Fruit fly (Drosophila melanogaster) whole organism, embryonic: Measurements from ENCODE around the gene CstF50.

ENCODE experiments used
- Awh ChIP-seq: fragments of 200-800 bp; sonication (Bioruptor generic); IDR thresholded peaks from 2 replicates; pipeline ENCODE4, ENCODE4 v1.3.6; 2022; ENCODE audit warnings: missing biosample characterization, missing genetic modification characterization
- Bteb2 ChIP-seq: fragments of 200-800 bp; sonication (Bioruptor generic); optimal IDR thresholded peaks from 2 replicates; lab custom pipeline; 2016; ENCODE audit warnings: missing biosample characterization, missing genetic modification characterization
- CG10209 ChIP-seq: fragments of 200-800 bp; sonication (Bioruptor generic); optimal IDR thresholded peaks from 3 replicates; lab custom pipeline; 2017; ENCODE audit warnings: missing biosample characterization, mild to moderate bottlenecking, missing genetic modification characterization, missing genetic modification reagents
- CG10321 ChIP-seq: fragments of 200-800 bp; sonication (Bioruptor generic); IDR thresholded peaks from 2 replicates; pipeline ENCODE4 v1.3.6; 2022; ENCODE audit warnings: missing biosample characterization, missing genetic modification characterization
- CG10654 ChIP-seq: fragments of 200-800 bp; sonication (Bioruptor generic); optimal IDR thresholded peaks from 2 replicates; lab custom pipeline; 2016; ENCODE audit warnings: missing biosample characterization, missing genetic modification characterization
- CG11398 ChIP-seq: fragments of 200-800 bp; sonication (Bioruptor generic); optimal IDR thresholded peaks from 2 replicates; lab custom pipeline; 2016; ENCODE audit warnings: missing biosample characterization, missing genetic modification characterization
- CG12071 ChIP-seq: fragments of 200-800 bp; sonication (Bioruptor generic); optimal IDR thresholded peaks from 3 replicates; lab custom pipeline; 2018; ENCODE audit warnings: missing biosample characterization, mild to moderate bottlenecking, missing genetic modification characterization
- CG15479 ChIP-seq: fragments of 200-800 bp; sonication (Bioruptor generic); optimal IDR thresholded peaks from 3 replicates; lab custom pipeline; 2019; ENCODE audit warnings: missing biosample characterization, mild to moderate bottlenecking, missing genetic modification characterization, moderate library complexity
- CG15514 ChIP-seq: fragments of 200-800 bp; sonication (Bioruptor generic); optimal IDR thresholded peaks from 3 replicates; lab custom pipeline; 2017; ENCODE audit warnings: missing biosample characterization, missing genetic modification characterization, mild to moderate bottlenecking, moderate library complexity, missing genetic modification reagents
- CG16815 ChIP-seq: fragments of 200-800 bp; sonication (Bioruptor generic); optimal IDR thresholded peaks from 3 replicates; lab custom pipeline; 2017; ENCODE audit warnings: missing biosample characterization, mild to moderate bottlenecking, missing genetic modification characterization
- CG17359 ChIP-seq: fragments of 200-800 bp; sonication (Bioruptor generic); optimal IDR thresholded peaks from 3 replicates; lab custom pipeline; 2018; ENCODE audit warnings: missing biosample characterization, mild to moderate bottlenecking, missing genetic modification characterization, moderate library complexity
- CG17802 ChIP-seq: fragments of 200-800 bp; sonication (Bioruptor generic); optimal IDR thresholded peaks from 2 replicates; lab custom pipeline; 2018; ENCODE audit warnings: missing biosample characterization, mild to moderate bottlenecking, missing genetic modification characterization, moderate library complexity
- CG1792 ChIP-seq: fragments of 200-800 bp; sonication (Bioruptor generic); optimal IDR thresholded peaks from 2 replicates; lab custom pipeline; 2016; ENCODE audit warnings: missing biosample characterization, missing genetic modification characterization
- CG30020 ChIP-seq: fragments of 200-800 bp; optimal IDR thresholded peaks from 2 replicates; lab custom pipeline; 2019; ENCODE audit warnings: missing biosample characterization, mild to moderate bottlenecking, missing genetic modification characterization, moderate library complexity
- CG33213 ChIP-seq: fragments of 200-800 bp; sonication (Bioruptor generic); optimal IDR thresholded peaks from 3 replicates; lab custom pipeline; 2016; ENCODE audit warnings: missing biosample characterization, missing genetic modification characterization
- CG4424 ChIP-seq: fragments of 200-800 bp; sonication (Bioruptor generic); optimal IDR thresholded peaks from 3 replicates; lab custom pipeline; 2016; ENCODE audit warnings: missing biosample characterization, missing genetic modification characterization
- CG4820 ChIP-seq: fragments of 200-800 bp; sonication (Bioruptor generic); optimal IDR thresholded peaks from 3 replicates; lab custom pipeline; 2016; ENCODE audit warnings: missing biosample characterization, missing genetic modification characterization
- CG6683 ChIP-seq: fragments of 200-800 bp; sonication (Bioruptor generic); optimal IDR thresholded peaks from 2 replicates; lab custom pipeline; 2017; ENCODE audit warnings: missing biosample characterization, mild to moderate bottlenecking, missing genetic modification characterization, missing genetic modification reagents
- CG6813 ChIP-seq: fragments of 200-800 bp; sonication (Bioruptor generic); optimal IDR thresholded peaks from 2 replicates; lab custom pipeline; 2017; ENCODE audit warnings: missing biosample characterization, missing genetic modification characterization, mild to moderate bottlenecking, moderate library complexity, missing genetic modification reagents
- CG7839 ChIP-seq: fragments of 200-800 bp; sonication (Bioruptor generic); optimal IDR thresholded peaks from 3 replicates; lab custom pipeline; 2018; ENCODE audit warnings: missing biosample characterization, mild to moderate bottlenecking, missing genetic modification characterization, moderate library complexity
- CkIIα-i1 ChIP-seq: fragments of 200-800 bp; sonication (Bioruptor generic); IDR thresholded peaks from 2 replicates; pipeline ENCODE4 v1.3.6; 2022; ENCODE audit warnings: missing biosample characterization, missing genetic modification characterization
- CoRest ChIP-seq: fragments of 200-800 bp; sonication (Bioruptor generic); optimal IDR thresholded peaks from 3 replicates; lab custom pipeline; 2018; ENCODE audit warnings: missing biosample characterization, mild to moderate bottlenecking, missing genetic modification characterization, moderate library complexity
- D19B ChIP-seq: fragments of 200-800 bp; sonication (Bioruptor generic); optimal IDR thresholded peaks from 2 replicates; lab custom pipeline; 2017; ENCODE audit warnings: missing biosample characterization, mild to moderate bottlenecking, missing genetic modification characterization
- Dll ChIP-seq: fragments of 200-800 bp; sonication (Bioruptor generic); IDR thresholded peaks from 4 replicates; pipeline ENCODE4 v1.3.6; 2022; ENCODE audit warnings: missing biosample characterization, missing genetic modification characterization; ENCODE audit not compliant: partially characterized antibody
- Fer1 ChIP-seq: fragments of 200-800 bp; sonication (Bioruptor generic); optimal IDR thresholded peaks from 2 replicates; lab custom pipeline; 2017; ENCODE audit warnings: missing biosample characterization, mild to moderate bottlenecking, missing genetic modification characterization
- Gsc ChIP-seq: fragments of 200-800 bp; sonication (Bioruptor generic); IDR thresholded peaks from 2 replicates; pipeline ENCODE4 v1.3.6; 2022; ENCODE audit warnings: missing biosample characterization, missing genetic modification characterization
- HmgZ ChIP-seq: fragments of 200-800 bp; sonication (Bioruptor generic); optimal IDR thresholded peaks from 2 replicates; lab custom pipeline; 2018; ENCODE audit warnings: missing biosample characterization, mild to moderate bottlenecking, missing genetic modification characterization
- NC2β ChIP-seq: fragments of 200-800 bp; sonication (Bioruptor generic); optimal IDR thresholded peaks from 2 replicates; lab custom pipeline; 2016; ENCODE audit warnings: missing biosample characterization, missing genetic modification characterization
- NfI ChIP-seq: fragments of 200-800 bp; sonication (Bioruptor generic); optimal IDR thresholded peaks from 3 replicates; lab custom pipeline; 2018; ENCODE audit warnings: missing biosample characterization, mild to moderate bottlenecking, missing genetic modification characterization, moderate library complexity
- Pdp1 ChIP-seq, 2 experiments: fragments of 200-800 bp; sonication (Bioruptor generic); optimal IDR thresholded peaks; 3 replicates each; lab custom pipeline; 2016; ENCODE audit warnings: missing biosample characterization in 2 of 2, missing genetic modification characterization in 2 of 2, mild to moderate bottlenecking in 1 of 2, moderate library complexity in 1 of 2
- Spps ChIP-seq: fragments of 200-800 bp; sonication (Bioruptor generic); optimal IDR thresholded peaks from 2 replicates; lab custom pipeline; 2018; ENCODE audit warnings: missing biosample characterization, mild to moderate bottlenecking, missing genetic modification characterization
- TFAM ChIP-seq: fragments of 200-800 bp; sonication (Bioruptor generic); optimal IDR thresholded peaks from 2 replicates; lab custom pipeline; 2017; ENCODE audit warnings: missing biosample characterization, missing genetic modification characterization, inconsistent platforms
- abd-A ChIP-seq: fragments of 200-800 bp; sonication (Bioruptor generic); optimal IDR thresholded peaks from 3 replicates; lab custom pipeline; 2019; ENCODE audit warnings: missing biosample characterization, mild to moderate bottlenecking, missing genetic modification characterization, moderate library complexity
- ara ChIP-seq: fragments of 200-800 bp; sonication (Bioruptor generic); IDR thresholded peaks from 2 replicates; pipeline ENCODE4 v1.3.6; 2022; ENCODE audit warnings: missing biosample characterization, missing genetic modification characterization
- br ChIP-seq: fragments of >200 bp; optimal IDR thresholded peaks from 2 replicates; lab custom pipeline; 2017
- cg ChIP-seq: fragments of 200-800 bp; sonication (Bioruptor generic); optimal IDR thresholded peaks from 3 replicates; lab custom pipeline; 2019; ENCODE audit warnings: missing biosample characterization, mild to moderate bottlenecking, missing genetic modification characterization, moderate library complexity
- ci ChIP-seq: fragments of 200-800 bp; sonication (Bioruptor generic); IDR thresholded peaks from 3 replicates; pipeline ENCODE4 v1.3.6; 2022; ENCODE audit warnings: missing biosample characterization, missing genetic modification characterization
- cwo ChIP-seq: fragments of 200-800 bp; sonication (Bioruptor generic); optimal IDR thresholded peaks from 3 replicates; lab custom pipeline; 2017; ENCODE audit warnings: missing biosample characterization, missing genetic modification characterization, mild to moderate bottlenecking, moderate library complexity, missing genetic modification reagents
- danr ChIP-seq: fragments of 200-800 bp; sonication (Bioruptor generic); IDR thresholded peaks from 2 replicates; pipeline ENCODE4 v1.3.6; 2022; ENCODE audit warnings: missing biosample characterization, missing genetic modification characterization
- dpn ChIP-seq, 2 experiments: fragments of 200-800 bp; sonication (Bioruptor generic); optimal IDR thresholded peaks; 3 replicates each; lab custom pipeline; 2016; ENCODE audit warnings: missing biosample characterization in 2 of 2, missing genetic modification characterization in 2 of 2
- ftz-f1 ChIP-seq: fragments of 200-800 bp; sonication (Bioruptor generic); optimal IDR thresholded peaks from 2 replicates; lab custom pipeline; 2016; ENCODE audit warnings: missing biosample characterization, missing genetic modification characterization
- kay ChIP-seq: fragments of 200-800 bp; sonication (Bioruptor generic); optimal IDR thresholded peaks from 2 replicates; lab custom pipeline; 2016; ENCODE audit warnings: missing biosample characterization, missing genetic modification characterization
- lilli ChIP-seq: fragments of 200-800 bp; sonication (Bioruptor generic); optimal IDR thresholded peaks from 3 replicates; lab custom pipeline; 2016; ENCODE audit warnings: missing biosample characterization, missing genetic modification characterization
- nau ChIP-seq: fragments of 200-800 bp; sonication (Bioruptor generic); optimal IDR thresholded peaks from 3 replicates; lab custom pipeline; 2017; ENCODE audit warnings: missing biosample characterization, mild to moderate bottlenecking, missing genetic modification characterization, missing genetic modification reagents
- pros ChIP-seq: fragments of 200-800 bp; sonication (Bioruptor generic); optimal IDR thresholded peaks from 3 replicates; lab custom pipeline; 2019; ENCODE audit warnings: missing biosample characterization, mild to moderate bottlenecking, missing genetic modification characterization, moderate library complexity
- psq ChIP-seq: fragments of 200-800 bp; sonication (Bioruptor generic); optimal IDR thresholded peaks from 2 replicates; lab custom pipeline; 2017; ENCODE audit warnings: missing biosample characterization, missing genetic modification characterization
- sug ChIP-seq: fragments of 200-800 bp; optimal IDR thresholded peaks from 2 replicates; lab custom pipeline; 2019; ENCODE audit warnings: missing biosample characterization, mild to moderate bottlenecking, missing genetic modification characterization, moderate library complexity
- tup ChIP-seq: fragments of 200-800 bp; sonication (Bioruptor generic); optimal IDR thresholded peaks from 2 replicates; lab custom pipeline; 2016; ENCODE audit warnings: missing biosample characterization, mild to moderate bottlenecking, missing genetic modification characterization, moderate library complexity
- unc-4 ChIP-seq: fragments of 200-800 bp; sonication (Bioruptor generic); IDR thresholded peaks from 2 replicates; pipeline ENCODE4 v1.3.6; 2022; ENCODE audit warnings: missing biosample characterization, missing genetic modification characterization; ENCODE audit not compliant: partially characterized antibody
- vfl ChIP-seq: fragments of 200-800 bp; sonication (Bioruptor generic); optimal IDR thresholded peaks from 2 replicates; lab custom pipeline; 2016; ENCODE audit warnings: missing biosample characterization, missing genetic modification characterization
- vnd ChIP-seq: fragments of 200-800 bp; sonication (Bioruptor generic); IDR thresholded peaks from 3 replicates; pipeline ENCODE4 v1.3.6; 2022; ENCODE audit warnings: missing biosample characterization, missing genetic modification characterization; ENCODE audit not compliant: partially characterized antibody

CstF50 gene

dm6 chr3R:31721958-31722357 is 14.8 kb downstream of the CstF50 start (continued):
- TF ChIP-seq Fer1 (GFP tag; lab: Kevin White, UChicago) (peak; percentile 53), ara (GFP tag; lab: Robert Waterston, UW) (no peak), CG33213 (GFP tag; lab: Kevin White, UChicago) (no peak), Spps (tag; lab: Kevin White, UChicago) (no peak), HmgZ (tag; lab: Kevin White, UChicago) (peak; percentile 27), lilli (no peak), psq (no peak), pros (GFP tag; lab: Kevin White, UChicago) (peak; percentile 14), CG4424 (no peak), CkIIα-i1 (GFP tag; lab: Robert Waterston, UW) (no peak), unc-4 (GFP tag; lab: Robert Waterston, UW) (no peak), Dll (no peak), Gsc (GFP tag; lab: Robert Waterston, UW) (no peak), CG15514 (peak; percentile 25), vnd (GFP tag; lab: Robert Waterston, UW) (no peak), NfI (no peak), ci (GFP tag; lab: Robert Waterston, UW) (peak; percentile 37; the same call in 1 of the 3 replicates), abd-A (tag; lab: Kevin White, UChicago) (peak; percentile 34), sug (tag; lab: Kevin White, UChicago) (no peak), danr (GFP tag; lab: Robert Waterston, UW) (no peak), tup (GFP tag; lab: Kevin White, UChicago) (no peak), vfl (GFP tag; lab: Kevin White, UChicago) (no peak), cg (GFP tag; lab: Kevin White, UChicago) (peak; percentile 67), CG7839 (no peak), CG12071 (peak; percentile 8), CG11398 (no peak), nau (GFP tag; lab: Kevin White, UChicago) (no peak), Pdp1 (GFP tag; optimal IDR thresholded peaks at IDR 0.05; lab: Kevin White, UChicago) (no peak), CG4820 (GFP tag; lab: Kevin White, UChicago) (no peak), CG15479 (GFP tag; lab: Kevin White, UChicago) (no peak), CG10321 (GFP tag; lab: Robert Waterston, UW) (no peak), CG16815 (GFP tag; lab: Kevin White, UChicago) (no peak), CG10209 (GFP tag; lab: Kevin White, UChicago) (peak; percentile 32), Awh (GFP tag; lab: Robert Waterston, UW) (no peak), ftz-f1 (GFP tag; lab: Kevin White, UChicago) (no peak), NC2β (GFP tag; lab: Kevin White, UChicago) (no peak), CG6683 (GFP tag; lab: Kevin White, UChicago) (no peak), dpn (GFP tag; optimal IDR thresholded peaks at IDR 0.05; lab: Kevin White, UChicago) (no peak), cwo (GFP tag; lab: Kevin White, UChicago) (peak; percentile 31), CoRest (tag; lab: Kevin White, UChicago) (peak; percentile 14), D19B (GFP tag; lab: Kevin White, UChicago) (no peak), br (lab: Kevin White, UChicago) (no peak), CG30020 (tag; lab: Kevin White, UChicago) (no peak), CG1792 (no peak), CG10654 (GFP tag; lab: Kevin White, UChicago) (no peak), CG17359 (tag; lab: Kevin White, UChicago) (peak; percentile 38), CG6813 (GFP tag; lab: Kevin White, UChicago) (no peak), CG17802 (tag; lab: Kevin White, UChicago) (no peak), TFAM (GFP tag; lab: Kevin White, UChicago) (no peak), kay (GFP tag; lab: Kevin White, UChicago) (peak; percentile 12), Bteb2 (no peak)
